Fruit fly (Drosophila melanogaster) whole organism, embryonic: ENCODE measurements around the gene Ptp69D.

ENCODE experiments used
- Aef1 ChIP-seq: fragments of 200-800 bp; sonication (Bioruptor generic); IDR thresholded peaks from 3 replicates; pipeline ENCODE4 v1.3.6; 2022; ENCODE audit warnings: missing biosample characterization, missing genetic modification characterization
- BEAF-32 ChIP-seq: fragments of 200-800 bp; sonication (Bioruptor generic); optimal IDR thresholded peaks from 3 replicates; lab custom pipeline; 2017; ENCODE audit warnings: missing biosample characterization, missing genetic modification characterization, mild to moderate bottlenecking, moderate library complexity, missing genetic modification reagents
- CG10267 ChIP-seq: fragments of 200-800 bp; sonication (Bioruptor generic); optimal IDR thresholded peaks from 2 replicates; lab custom pipeline; 2018; ENCODE audit warnings: missing biosample characterization, mild to moderate bottlenecking, missing genetic modification characterization, moderate library complexity
- CG10274 ChIP-seq: fragments of 200-800 bp; sonication (Bioruptor generic); optimal IDR thresholded peaks from 3 replicates; lab custom pipeline; 2017; ENCODE audit warnings: missing biosample characterization, mild to moderate bottlenecking, missing genetic modification characterization
- CG10959 ChIP-seq: fragments of 200-800 bp; sonication (Bioruptor generic); IDR thresholded peaks from 2 replicates; pipeline ENCODE4 v1.3.6; 2022; ENCODE audit warnings: missing biosample characterization, missing genetic modification characterization
- CG10979 ChIP-seq: fragments of 200-800 bp; sonication (Bioruptor generic); optimal IDR thresholded peaks from 2 replicates; lab custom pipeline; 2018; ENCODE audit warnings: missing biosample characterization, mild to moderate bottlenecking, missing genetic modification characterization, moderate library complexity
- CG11723 ChIP-seq: fragments of 200-800 bp; sonication (Bioruptor generic); optimal IDR thresholded peaks from 2 replicates; lab custom pipeline; 2017; ENCODE audit warnings: missing biosample characterization, mild to moderate bottlenecking, missing genetic modification characterization
- CG12744 ChIP-seq: fragments of 200-800 bp; sonication (Bioruptor generic); optimal IDR thresholded peaks from 2 replicates; lab custom pipeline; 2016; ENCODE audit warnings: missing biosample characterization, missing genetic modification characterization
- CG14710 ChIP-seq: fragments of 200-800 bp; sonication (Bioruptor generic); optimal IDR thresholded peaks from 3 replicates; lab custom pipeline; 2019; ENCODE audit warnings: missing biosample characterization, mild to moderate bottlenecking, missing genetic modification characterization, moderate library complexity
- CG15479 ChIP-seq: fragments of 200-800 bp; sonication (Bioruptor generic); optimal IDR thresholded peaks from 3 replicates; lab custom pipeline; 2019; ENCODE audit warnings: missing biosample characterization, mild to moderate bottlenecking, missing genetic modification characterization, moderate library complexity
- CG15696 ChIP-seq: fragments of 200-800 bp; sonication (Bioruptor generic); optimal IDR thresholded peaks from 2 replicates; lab custom pipeline; 2019; ENCODE audit warnings: missing biosample characterization, mild to moderate bottlenecking, missing genetic modification characterization, moderate library complexity
- CG17802 ChIP-seq: fragments of 200-800 bp; sonication (Bioruptor generic); optimal IDR thresholded peaks from 2 replicates; lab custom pipeline; 2018; ENCODE audit warnings: missing biosample characterization, mild to moderate bottlenecking, missing genetic modification characterization, moderate library complexity
- CG3995 ChIP-seq: fragments of 200-800 bp; sonication (Bioruptor generic); optimal IDR thresholded peaks from 3 replicates; lab custom pipeline; 2016; ENCODE audit warnings: missing biosample characterization, missing genetic modification characterization
- CG4424 ChIP-seq: fragments of 200-800 bp; sonication (Bioruptor generic); optimal IDR thresholded peaks from 3 replicates; lab custom pipeline; 2016; ENCODE audit warnings: missing biosample characterization, missing genetic modification characterization
- CG6689 ChIP-seq: fragments of 200-800 bp; sonication (Bioruptor generic); IDR thresholded peaks from 2 replicates; pipeline ENCODE4 v1.3.6; 2022; ENCODE audit warnings: missing biosample characterization, missing genetic modification characterization
- CG7839 ChIP-seq: fragments of 200-800 bp; sonication (Bioruptor generic); optimal IDR thresholded peaks from 3 replicates; lab custom pipeline; 2018; ENCODE audit warnings: missing biosample characterization, mild to moderate bottlenecking, missing genetic modification characterization, moderate library complexity
- CG8388 ChIP-seq: fragments of 200-800 bp; sonication (Bioruptor generic); optimal IDR thresholded peaks from 2 replicates; lab custom pipeline; 2019; ENCODE audit warnings: missing biosample characterization, mild to moderate bottlenecking, missing genetic modification characterization, moderate library complexity
- CG9727 ChIP-seq: fragments of 200-800 bp; sonication (Bioruptor generic); optimal IDR thresholded peaks from 3 replicates; lab custom pipeline; 2017; ENCODE audit warnings: missing biosample characterization, mild to moderate bottlenecking, missing genetic modification characterization
- HmgD ChIP-seq: fragments of 200-800 bp; sonication (Bioruptor generic); optimal IDR thresholded peaks from 3 replicates; lab custom pipeline; 2016; ENCODE audit warnings: missing biosample characterization, missing genetic modification characterization
- Hr51 ChIP-seq, 2 experiments: fragments of 200-800 bp; sonication (Bioruptor generic); optimal IDR thresholded peaks; 2 replicates in 1 of 2; 3 replicates in 1 of 2; lab custom pipeline; 2016 to 2018; ENCODE audit warnings: missing biosample characterization in 2 of 2, missing genetic modification characterization in 2 of 2, mild to moderate bottlenecking in 1 of 2, moderate library complexity in 1 of 2
- Hsf ChIP-seq: fragments of 200-800 bp; sonication (Bioruptor generic); optimal IDR thresholded peaks from 3 replicates; lab custom pipeline; 2016; ENCODE audit warnings: missing biosample characterization, missing genetic modification characterization
- Jarid2 ChIP-seq: fragments of 200-800 bp; sonication (Bioruptor generic); optimal IDR thresholded peaks from 3 replicates; lab custom pipeline; 2017; ENCODE audit warnings: mild to moderate bottlenecking, missing biosample characterization, missing genetic modification reagents, missing genetic modification characterization
- Pdp1 ChIP-seq, 2 experiments: fragments of 200-800 bp; sonication (Bioruptor generic); optimal IDR thresholded peaks; 3 replicates each; lab custom pipeline; 2016; ENCODE audit warnings: missing biosample characterization in 2 of 2, missing genetic modification characterization in 2 of 2, mild to moderate bottlenecking in 1 of 2, moderate library complexity in 1 of 2
- Rx ChIP-seq: fragments of 200-800 bp; sonication (Bioruptor generic); IDR thresholded peaks from 2 replicates; pipeline ENCODE4 v1.3.6; 2022; ENCODE audit warnings: missing biosample characterization, missing genetic modification characterization
- Side ChIP-seq: fragments of 200-800 bp; sonication (Bioruptor generic); optimal IDR thresholded peaks from 2 replicates; lab custom pipeline; 2016; ENCODE audit warnings: missing biosample characterization, missing genetic modification characterization
- aop ChIP-seq: fragments of 200-800 bp; sonication (Bioruptor generic); IDR thresholded peaks from 2 replicates; pipeline ENCODE4 v1.3.6; 2022; ENCODE audit warnings: missing biosample characterization, missing genetic modification characterization
- crc ChIP-seq: fragments of 200-800 bp; sonication (Bioruptor generic); optimal IDR thresholded peaks from 2 replicates; lab custom pipeline; 2016; ENCODE audit warnings: missing biosample characterization, missing genetic modification characterization
- fd102C ChIP-seq: fragments of 200-800 bp; sonication (Bioruptor generic); optimal IDR thresholded peaks from 2 replicates; lab custom pipeline; 2018; ENCODE audit warnings: missing biosample characterization, mild to moderate bottlenecking, missing genetic modification characterization, moderate library complexity
- ftz-f1 ChIP-seq: fragments of 200-800 bp; sonication (Bioruptor generic); optimal IDR thresholded peaks from 2 replicates; lab custom pipeline; 2016; ENCODE audit warnings: missing biosample characterization, missing genetic modification characterization
- gt ChIP-seq: fragments of 200-800 bp; sonication (Bioruptor generic); IDR thresholded peaks from 2 replicates; pipeline ENCODE4 v1.3.6; 2022; ENCODE audit warnings: missing biosample characterization, missing genetic modification characterization
- kay ChIP-seq: fragments of 200-800 bp; sonication (Bioruptor generic); optimal IDR thresholded peaks from 2 replicates; lab custom pipeline; 2016; ENCODE audit warnings: missing biosample characterization, missing genetic modification characterization
- nom ChIP-seq: fragments of 200-800 bp; sonication (Bioruptor generic); optimal IDR thresholded peaks from 2 replicates; lab custom pipeline; 2017; ENCODE audit warnings: missing biosample characterization, missing genetic modification characterization, mild to moderate bottlenecking, moderate library complexity, missing genetic modification reagents
- pan ChIP-seq, 4 experiments: fragments of >200 bp in 3 of 4; fragments of 200-800 bp in 1 of 4; sonication (Bioruptor generic) in 1 of 4; optimal IDR thresholded peaks in 3 of 4; IDR thresholded peaks in 1 of 4; 2 replicates each; pipeline versions ENCODE4 v1.3.6 to Lab custom; 2017 to 2022; ENCODE audit warnings: missing biosample characterization in 2 of 4, missing genetic modification characterization in 2 of 4, mixed read lengths in 1 of 4
- pb ChIP-seq: fragments of 200-800 bp; sonication (Bioruptor generic); optimal IDR thresholded peaks from 3 replicates; lab custom pipeline; 2016; ENCODE audit warnings: missing biosample characterization, missing genetic modification characterization
- phol ChIP-seq: fragments of 200-800 bp; sonication (Bioruptor generic); optimal IDR thresholded peaks from 3 replicates; lab custom pipeline; 2018; ENCODE audit warnings: missing biosample characterization, mild to moderate bottlenecking, missing genetic modification characterization, moderate library complexity
- pzg ChIP-seq: fragments of 200-800 bp; sonication (Bioruptor generic); optimal IDR thresholded peaks from 3 replicates; lab custom pipeline; 2018; ENCODE audit warnings: missing biosample characterization, mild to moderate bottlenecking, missing genetic modification characterization, moderate library complexity
- ro ChIP-seq: fragments of 200-800 bp; sonication (Bioruptor generic); IDR thresholded peaks from 2 replicates; pipeline ENCODE4 v1.3.6; 2022; ENCODE audit warnings: missing biosample characterization, missing genetic modification characterization
- run ChIP-seq: fragments of 200-800 bp; sonication (Bioruptor generic); optimal IDR thresholded peaks from 3 replicates; lab custom pipeline; 2018; ENCODE audit warnings: missing biosample characterization, mild to moderate bottlenecking, missing genetic modification characterization
- sim ChIP-seq: fragments of 200-800 bp; sonication (Bioruptor generic); IDR thresholded peaks from 2 replicates; pipeline ENCODE4 v1.3.6; 2022; ENCODE audit warnings: missing biosample characterization, missing genetic modification characterization
- tap ChIP-seq: fragments of 200-800 bp; optimal IDR thresholded peaks from 3 replicates; lab custom pipeline; 2019; ENCODE audit warnings: missing biosample characterization, mild to moderate bottlenecking, missing genetic modification characterization, moderate library complexity
- trh ChIP-seq: fragments of 200-800 bp; sonication (Bioruptor generic); optimal IDR thresholded peaks from 2 replicates; lab custom pipeline; 2016; ENCODE audit warnings: missing biosample characterization, missing genetic modification characterization
- zf30C ChIP-seq: fragments of 200-800 bp; sonication (Bioruptor generic); optimal IDR thresholded peaks from 3 replicates; lab custom pipeline; 2018; ENCODE audit warnings: missing biosample characterization, mild to moderate bottlenecking, missing genetic modification characterization

Gene Ptp69D

dm6 chr3L:12701335-12701734 lies 33.4 kb upstream of the Ptp69D start (continued):
- TF ChIP-seq trh (GFP tag; lab: Kevin White, UChicago) = no peak
- TF ChIP-seq crc (GFP tag; lab: Kevin White, UChicago) = no peak
- TF ChIP-seq run (tag; lab: Kevin White, UChicago) = no peak
- TF ChIP-seq zf30C = no peak
- TF ChIP-seq aop (GFP tag; lab: Robert Waterston, UW) = no peak
- no peak for TF ChIP-seq ro (GFP tag; lab: Robert Waterston, UW)
- no peak for TF ChIP-seq Aef1 (GFP tag; lab: Robert Waterston, UW)
- TF ChIP-seq Jarid2 (GFP tag; lab: Kevin White, UChicago) = no peak
- TF ChIP-seq pb = no peak
- no peak for TF ChIP-seq CG10274 (GFP tag; lab: Kevin White, UChicago)
- TF ChIP-seq CG12744 (GFP tag; lab: Kevin White, UChicago) = no peak
- no peak for TF ChIP-seq ftz-f1 (GFP tag; lab: Kevin White, UChicago)
- no peak for TF ChIP-seq Pdp1 (GFP tag; optimal IDR thresholded peaks at IDR 0.05; lab: Kevin White, UChicago)
- peak; percentile 0 for TF ChIP-seq CG7839 (tag; lab: Kevin White, UChicago)
- TF ChIP-seq CG8388 (GFP tag; lab: Kevin White, UChicago) = no peak
- TF ChIP-seq sim (GFP tag; lab: Robert Waterston, UW) = no peak
- no peak for TF ChIP-seq Hr51 (GFP tag; optimal IDR thresholded peaks at IDR 0.05; lab: Kevin White, UChicago)
- no peak for TF ChIP-seq pan (optimal IDR thresholded peaks at IDR 0.05; lab: Kevin White, UChicago)
- TF ChIP-seq pan (GFP tag; optimal IDR thresholded peaks at IDR 0.05 in 1 of 2, IDR thresholded peaks at IDR 0.05 in 1 of 2) = no peak
- no peak for TF ChIP-seq HmgD (GFP tag; lab: Kevin White, UChicago)
- no peak for TF ChIP-seq fd102C (GFP tag; lab: Kevin White, UChicago)
- TF ChIP-seq BEAF-32 (GFP tag; lab: Kevin White, UChicago) = no peak
- no peak for TF ChIP-seq Rx (GFP tag; lab: Robert Waterston, UW)
- TF ChIP-seq CG17802 (tag; lab: Kevin White, UChicago) = no peak
- no peak for TF ChIP-seq pzg (GFP tag; lab: Kevin White, UChicago)
- no peak for TF ChIP-seq kay (GFP tag; lab: Kevin White, UChicago)
- TF ChIP-seq CG3995 = no peak
- TF ChIP-seq CG15479 (GFP tag; lab: Kevin White, UChicago) = no peak
- no peak for TF ChIP-seq gt

- peak; percentile 40 for TF ChIP-seq phol (tag; lab: Kevin White, UChicago)
- no peak for TF ChIP-seq tap
- peak; percentile 1 for TF ChIP-seq nom (GFP tag; lab: Kevin White, UChicago)
- peak; percentile 25 for TF ChIP-seq CG14710 (tag; lab: Kevin White, UChicago)
- TF ChIP-seq CG10979 (tag; lab: Kevin White, UChicago) = peak; percentile 54
- TF ChIP-seq CG11723 (GFP tag; lab: Kevin White, UChicago) = no peak
- TF ChIP-seq zf30C = peak; percentile 26
- TF ChIP-seq CG4424 = peak; percentile 32
- peak; percentile 35 for TF ChIP-seq CG15696 (tag; lab: Kevin White, UChicago)
- TF ChIP-seq Side (GFP tag; lab: Kevin White, UChicago) = no peak
- TF ChIP-seq CG10959 = no peak
- TF ChIP-seq Hsf = no peak
- TF ChIP-seq CG10267 (tag; lab: Kevin White, UChicago) = peak; percentile 36
- peak; percentile 10; the same call in 1 of the 2 replicates for TF ChIP-seq CG6689
- peak; percentile 18 for TF ChIP-seq CG9727 (GFP tag; lab: Kevin White, UChicago)
Observed at dm6 chr3L:12703451-12704020, 31.2 kb upstream of the Ptp69D start.
